Fruit fly (Drosophila melanogaster): ENCODE measurements around the gene CG10973.
A peak's percentile ranks its signal among the peaks of the same experiment; 100 is the strongest.

- TF ChIP-seq tap (tag; optimal IDR thresholded peaks at IDR 0.05): no peak
- TF ChIP-seq Lpt (GFP tag; optimal IDR thresholded peaks at IDR 0.05): no peak
- peak; percentile 43 for TF ChIP-seq slp2 (GFP tag; optimal IDR thresholded peaks at IDR 0.05)
- TF ChIP-seq ken (GFP tag; IDR thresholded peaks at IDR 0.05): peak; percentile 65; the same call in 1 of the 3 replicates
- no peak for TF ChIP-seq CG5180 (GFP tag; optimal IDR thresholded peaks at IDR 0.05)
- TF ChIP-seq CG18476 (GFP tag; optimal IDR thresholded peaks at IDR 0.05): peak; percentile 47
- no peak for TF ChIP-seq pan (optimal IDR thresholded peaks at IDR 0.05)
- peak in 1 of 2 experiments; percentile 79 for TF ChIP-seq pan (GFP tag; optimal IDR thresholded peaks at IDR 0.05 in 1 of 2, IDR thresholded peaks at IDR 0.05 in 1 of 2)
- no peak for TF ChIP-seq kni (GFP tag; optimal IDR thresholded peaks at IDR 0.05)
- TF ChIP-seq CG12659 (GFP tag; optimal IDR thresholded peaks at IDR 0.05): peak; percentile 63
These were observed 4.7 kb downstream of the CG10973 start, which contains the start of the genes Klc and CG10984 for dm6 chr3L:12749567-12750535.

Data from whole organism, embryonic.